Fruit fly (Drosophila melanogaster): ENCODE data around the gene CG12985.
A peak's percentile ranks its signal among the peaks of the same experiment; 100 is the strongest.

Gene CG12985

DNA sequence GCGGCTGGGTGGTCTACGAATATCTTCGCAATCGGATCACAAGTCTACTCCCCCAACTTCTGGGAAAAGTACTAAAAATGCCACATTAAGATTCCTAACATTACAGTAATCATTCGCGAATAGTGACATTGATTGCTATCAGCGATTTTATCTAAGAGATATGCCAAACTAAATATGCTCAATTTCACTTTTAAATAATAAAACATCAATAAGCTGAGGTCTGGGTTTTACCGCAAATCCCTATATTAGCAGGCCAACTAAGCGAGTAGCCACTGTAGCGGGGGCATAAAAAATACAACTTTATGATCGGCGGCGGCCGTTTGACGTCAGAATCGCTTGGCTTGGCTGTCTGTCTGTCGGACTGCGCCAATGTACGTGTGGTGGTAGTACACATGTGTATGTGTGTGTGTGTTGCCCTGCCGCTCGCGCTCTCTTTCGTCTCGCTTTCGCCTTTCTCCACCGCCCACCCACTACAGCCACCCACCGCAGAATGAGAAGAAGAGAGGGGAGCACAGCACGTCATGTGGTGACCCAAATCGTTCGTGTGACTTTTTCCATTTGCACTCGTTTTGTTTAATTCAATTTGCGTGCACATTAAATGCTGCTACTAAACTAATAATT, 3.1 kb upstream of the CG12985 start (continued):
- TF ChIP-seq CG17612 (GFP tag; IDR thresholded peaks at IDR 0.05) (peak; percentile 92), CG15479 (GFP tag; optimal IDR thresholded peaks at IDR 0.05) (no peak), Lpt (GFP tag; optimal IDR thresholded peaks at IDR 0.05) (no peak), HmgZ (tag; optimal IDR thresholded peaks at IDR 0.05) (peak; percentile 97), ranshi (GFP tag; IDR thresholded peaks at IDR 0.05) (peak; percentile 95), onecut (GFP tag; IDR thresholded peaks at IDR 0.05) (peak; percentile 91), sna (GFP tag; IDR thresholded peaks at IDR 0.05; ENCODE audit: partially characterized antibody) (no peak), Camta (GFP tag; optimal IDR thresholded peaks at IDR 0.05) (peak; percentile 92), phol (tag; optimal IDR thresholded peaks at IDR 0.05) (peak; percentile 88), ap (GFP tag; IDR thresholded peaks at IDR 0.05) (peak; percentile 90), CG3726 (GFP tag; IDR thresholded peaks at IDR 0.05) (peak; percentile 91), stwl (tag; optimal IDR thresholded peaks at IDR 0.05) (no peak), CG18476 (GFP tag; optimal IDR thresholded peaks at IDR 0.05) (peak; percentile 77), peb (GFP tag; IDR thresholded peaks at IDR 0.05) (peak; percentile 93), trem (tag; optimal IDR thresholded peaks at IDR 0.05) (peak; percentile 65), CG3847 (GFP tag; IDR thresholded peaks at IDR 0.05) (peak; percentile 95), Scr (GFP tag; IDR thresholded peaks at IDR 0.05; ENCODE audit: partially characterized antibody) (no peak), CG31224 (GFP tag; IDR thresholded peaks at IDR 0.05) (peak; percentile 87), tna (GFP tag; IDR thresholded peaks at IDR 0.05; ENCODE audit: partially characterized antibody) (no peak), cwo (GFP tag; optimal IDR thresholded peaks at IDR 0.05) (peak; percentile 90), Sry-δ (GFP tag; optimal IDR thresholded peaks at IDR 0.05) (peak; percentile 60), D (optimal IDR thresholded peaks at IDR 0.05) (no peak), D (GFP tag; optimal IDR thresholded peaks at IDR 0.05) (peak; percentile 85), Max (GFP tag; optimal IDR thresholded peaks at IDR 0.05) (peak; percentile 77), sc (optimal IDR thresholded peaks at IDR 0.05) (no peak), sc (GFP tag; optimal IDR thresholded peaks at IDR 0.05) (peak; percentile 88), CG6272 (GFP tag; IDR thresholded peaks at IDR 0.05) (peak; percentile 89), ems (GFP tag; optimal IDR thresholded peaks at IDR 0.05) (peak; percentile 96), cas (GFP tag; IDR thresholded peaks at IDR 0.05) (peak; percentile 88), lola (GFP tag; optimal IDR thresholded peaks at IDR 0.05) (peak in 1 of 3 experiments; percentile 79), E2f2 (GFP tag; IDR thresholded peaks at IDR 0.05) (peak; percentile 80), CG12391 (tag; optimal IDR thresholded peaks at IDR 0.05) (peak; percentile 94), gsb (GFP tag; IDR thresholded peaks at IDR 0.05) (peak; percentile 93), chinmo (GFP tag; IDR thresholded peaks at IDR 0.05; ENCODE audit: partially characterized antibody) (0 out of 4 replicates have a peak, but pooled peaks have one; percentile 30), Hr3 (GFP tag; optimal IDR thresholded peaks at IDR 0.05) (peak; percentile 93), Fer3 (tag; optimal IDR thresholded peaks at IDR 0.05) (peak; percentile 95), CG3995 (GFP tag; optimal IDR thresholded peaks at IDR 0.05) (peak; percentile 74), sisA (GFP tag; IDR thresholded peaks at IDR 0.05) (peak; percentile 94), CG1832 (GFP tag; optimal IDR thresholded peaks at IDR 0.05) (no peak), CG12219 (GFP tag; optimal IDR thresholded peaks at IDR 0.05) (peak; percentile 93), unc-4 (GFP tag; IDR thresholded peaks at IDR 0.05; ENCODE audit: partially characterized antibody) (no peak), CG7928 (GFP tag; optimal IDR thresholded peaks at IDR 0.05) (peak; percentile 75), CG8290 (GFP tag; optimal IDR thresholded peaks at IDR 0.05) (peak; percentile 87), CG8290 (tag; optimal IDR thresholded peaks at IDR 0.05) (peak; percentile 68 to 99), CG16815 (GFP tag; optimal IDR thresholded peaks at IDR 0.05) (peak; percentile 92), org-1 (GFP tag; optimal IDR thresholded peaks at IDR 0.05) (peak; percentile 94), CG6683 (GFP tag; optimal IDR thresholded peaks at IDR 0.05) (peak; percentile 71), gt (GFP tag; IDR thresholded peaks at IDR 0.05) (peak; percentile 79), CG15514 (GFP tag; optimal IDR thresholded peaks at IDR 0.05) (peak; percentile 83), CG9437 (GFP tag; optimal IDR thresholded peaks at IDR 0.05) (peak; percentile 89)

Measured in whole organism, embryonic.